Comparison of ENCODE assay signal across 3 worm cellular contexts in genomic region chrV:10516702-10517101, ce11.
TF ChIP-seq lines count a peak whose summit lies in the region.

No protein-coding gene starts in this region.

TF ChIP-seq in whole organism, L1 larva, 84 proteins besides CTCF, POLR2A, EP300 and RAD21:
- TF ChIP-seq hlh-17 (GFP tag; optimal IDR thresholded peaks at IDR 0.05; lab: Kevin White, UChicago; ENCODE audit: borderline replicate concordance): no peak
- peak; percentile 24 for TF ChIP-seq lin-14 (GFP tag; optimal IDR thresholded peaks at IDR 0.05; lab: Kevin White, UChicago)
- peak; percentile 51 for TF ChIP-seq fkh-10 (GFP tag; optimal IDR thresholded peaks at IDR 0.05; lab: Kevin White, UChicago)
TF ChIP-seq in whole organism, L1 larva: peak in this region for 2.

TF ChIP-seq in whole organism, L3 larva, 47 proteins besides CTCF, POLR2A, EP300 and RAD21:
- TF ChIP-seq fkh-10 (GFP tag; optimal IDR thresholded peaks at IDR 0.05; lab: Kevin White, UChicago): peak; percentile 53
- no peak for TF ChIP-seq elt-1 (tag; optimal IDR thresholded peaks at IDR 0.05; lab: Kevin White, UChicago)
- TF ChIP-seq nhr-76 (tag; optimal IDR thresholded peaks at IDR 0.05; lab: Kevin White, UChicago): no peak
TF ChIP-seq in whole organism, L3 larva: peak in this region for 1.

TF ChIP-seq in whole organism, mixed stage, embryonic, 35 proteins besides CTCF, POLR2A, EP300 and RAD21:
- TF ChIP-seq mab-5 (tag; optimal IDR thresholded peaks at IDR 0.05; lab: Kevin White, UChicago) (no peak), ces-1 (GFP tag; optimal IDR thresholded peaks at IDR 0.05; lab: Kevin White, UChicago) (peak; percentile 48)

Comparison
In these comparisons a context has a peak if more than half of its experiments do, and no peak if none do; other contexts are left out.
1. Of the 26 proteins assayed by ChIP-seq in both whole organism, L1 larva and whole organism, L3 larva: peak only in whole organism, L1 larva: none; only in whole organism, L3 larva: none; in both: fkh-10; in neither: 25.